Worm (Caenorhabditis elegans): ENCODE measurements around the gene Y111B2A.12.
A peak's percentile ranks its signal among the peaks of the same experiment; 100 is the strongest.

Y111B2A.12 gene

DNA sequence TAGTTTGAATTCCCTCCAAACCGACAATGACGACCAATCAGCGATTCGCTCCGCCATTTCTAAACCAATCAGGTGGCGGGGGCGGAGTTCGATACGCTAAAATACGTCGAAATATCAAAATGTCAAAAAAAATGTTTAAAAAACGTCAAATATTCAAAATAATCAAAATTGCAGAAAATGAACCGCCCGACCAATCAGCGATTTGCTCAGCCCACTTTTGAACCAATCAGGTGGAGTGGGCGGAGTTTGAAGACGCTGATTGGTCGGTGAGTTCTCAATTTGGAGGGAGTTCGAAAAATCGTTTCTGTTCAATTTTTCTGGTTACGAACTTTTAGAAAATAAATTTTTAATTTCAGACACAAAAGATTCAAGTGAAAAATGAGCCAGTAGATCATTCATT is 35.6 kb downstream of the Y111B2A.12 start:
- no peak for TF ChIP-seq ztf-1 (GFP tag; conservative IDR thresholded peaks at IDR 0.05)
- no peak for TF ChIP-seq nhr-23 (tag; optimal IDR thresholded peaks at IDR 0.05)
- no peak for TF ChIP-seq ztf-11 (tag; optimal IDR thresholded peaks at IDR 0.05)
- TF ChIP-seq unc-39 (tag; optimal IDR thresholded peaks at IDR 0.05) = no peak
- TF ChIP-seq lin-11 (tag; optimal IDR thresholded peaks at IDR 0.05) = no peak
- TF ChIP-seq lsy-2 (tag; optimal IDR thresholded peaks at IDR 0.05) = no peak
- no peak for TF ChIP-seq sma-3 (GFP tag; optimal IDR thresholded peaks at IDR 0.05)
- no peak for TF ChIP-seq snpc-4 (tag; optimal IDR thresholded peaks at IDR 0.05)

DNA sequence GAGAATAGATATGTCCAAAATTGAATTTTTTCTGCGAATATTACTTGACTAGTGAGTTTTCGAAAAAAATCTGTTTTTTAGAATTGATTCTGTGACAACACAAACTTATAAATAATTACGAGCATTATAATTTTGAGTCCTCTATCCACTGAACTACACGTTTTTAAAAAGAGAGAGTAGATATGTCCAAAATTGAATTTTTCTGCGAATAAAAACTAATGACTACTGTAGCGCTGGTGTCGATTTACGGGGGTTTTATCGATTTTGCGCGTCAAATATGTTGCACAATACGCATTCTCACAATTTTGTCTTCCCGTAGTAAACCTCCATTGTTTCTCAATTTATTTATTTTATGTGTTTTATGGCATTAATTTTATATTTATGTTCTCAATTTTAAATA is 42.9 kb downstream of the Y111B2A.12 start:
- TF ChIP-seq mab-5 (tag; optimal IDR thresholded peaks at IDR 0.05) (no peak), R02D3.7 (tag; optimal IDR thresholded peaks at IDR 0.05) (no peak), fos-1 (tag; optimal IDR thresholded peaks at IDR 0.05) (no peak), unc-39 (tag; optimal IDR thresholded peaks at IDR 0.05) (no peak), aly-2 (tag; optimal IDR thresholded peaks at IDR 0.05) (no peak), lin-39 (tag; optimal IDR thresholded peaks at IDR 0.05) (no peak), ceh-16 (tag; optimal IDR thresholded peaks at IDR 0.05) (no peak), elt-1 (tag; optimal IDR thresholded peaks at IDR 0.05) (no peak)

DNA sequence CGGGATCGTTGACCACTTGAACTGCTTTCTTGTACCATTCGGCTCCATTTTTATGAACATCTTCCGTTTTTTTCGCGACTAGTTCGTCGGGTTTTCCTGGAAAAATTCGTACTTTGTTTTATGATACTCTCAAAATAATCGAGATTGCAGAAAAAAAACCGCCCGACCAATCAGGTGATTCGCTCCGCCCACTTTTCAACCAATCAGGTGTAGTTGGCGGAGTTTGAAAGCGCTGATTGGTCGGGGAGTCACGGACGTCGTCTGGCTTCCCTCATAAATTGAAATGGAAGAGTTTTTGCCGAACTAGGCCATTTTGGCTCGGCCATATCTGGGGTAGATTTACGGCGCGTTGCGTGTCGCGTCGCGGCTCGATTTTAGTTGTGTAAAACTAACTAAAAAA is 43.5 kb downstream of the Y111B2A.12 start:
- TF ChIP-seq elt-3 (tag; optimal IDR thresholded peaks at IDR 0.05) = no peak

DNA sequence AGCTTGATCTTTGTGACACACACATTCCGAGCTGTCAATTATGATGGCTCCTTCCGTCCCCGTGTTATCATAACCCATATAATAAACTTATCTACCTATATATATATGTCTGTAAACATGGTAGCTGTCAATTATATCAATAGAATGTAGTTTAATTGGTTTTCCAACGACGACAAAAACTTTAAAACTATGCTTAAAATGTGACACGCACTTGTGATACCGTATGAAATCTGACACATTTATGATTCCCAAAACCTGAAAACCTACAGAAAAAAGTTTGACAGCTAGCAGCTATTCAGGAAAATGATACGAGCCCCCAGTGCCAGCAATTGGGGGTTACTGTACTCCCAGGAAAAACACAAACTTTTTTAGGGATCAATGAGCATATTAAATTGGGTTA is 49.6 kb downstream of the Y111B2A.12 start:
- no peak for TF ChIP-seq nhr-77 (tag; optimal IDR thresholded peaks at IDR 0.05)
- no peak for TF ChIP-seq C34F6.9 (tag; optimal IDR thresholded peaks at IDR 0.05)
- TF ChIP-seq unc-55 (GFP tag; optimal IDR thresholded peaks at IDR 0.05) = no peak
- no peak for TF ChIP-seq nhr-6 (tag; optimal IDR thresholded peaks at IDR 0.05)
- no peak for TF ChIP-seq mab-5 (tag; optimal IDR thresholded peaks at IDR 0.05)
- no peak for TF ChIP-seq skn-1 (tag; optimal IDR thresholded peaks at IDR 0.05)
- TF ChIP-seq ztf-1 (GFP tag; conservative IDR thresholded peaks at IDR 0.05) = no peak

DNA sequence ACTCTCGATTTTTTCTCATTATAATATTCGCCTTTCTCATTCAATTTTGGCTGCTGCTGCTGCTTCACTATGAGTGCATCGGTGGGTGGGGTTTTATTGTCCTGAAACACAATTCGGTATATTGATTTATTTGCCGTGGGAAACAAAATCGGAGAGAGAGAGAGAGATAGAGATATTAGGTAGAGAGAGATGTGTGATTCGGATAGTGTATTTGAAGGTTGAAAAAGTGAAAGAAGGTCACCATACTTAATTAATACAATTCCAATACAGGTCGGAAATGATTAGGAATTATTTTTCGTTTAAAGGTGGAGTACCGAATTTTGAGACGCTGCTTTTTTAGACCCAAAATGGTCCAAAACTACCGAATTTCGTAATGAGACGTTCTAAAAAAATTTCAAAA is 53.1 kb downstream of the Y111B2A.12 start, which contains the start of gene tpst-1:
tpst-1 (minus strand) TSS at position 101 of the 400 bp plus-strand sequence.
- TF ChIP-seq R02D3.7 (tag; optimal IDR thresholded peaks at IDR 0.05) (no peak), lin-13 (GFP tag; optimal IDR thresholded peaks at IDR 0.05) (no peak), mdl-1 (tag; optimal IDR thresholded peaks at IDR 0.05) (no peak), sem-4 (tag; optimal IDR thresholded peaks at IDR 0.05) (no peak), elt-1 (tag; optimal IDR thresholded peaks at IDR 0.05) (no peak), nhr-21 (tag; optimal IDR thresholded peaks at IDR 0.05) (no peak), alr-1 (tag; optimal IDR thresholded peaks at IDR 0.05) (no peak), nhr-11 (tag; optimal IDR thresholded peaks at IDR 0.05) (no peak), elt-3 (tag; optimal IDR thresholded peaks at IDR 0.05) (no peak), sma-3 (GFP tag; optimal IDR thresholded peaks at IDR 0.05) (no peak), ceh-82 (tag; optimal IDR thresholded peaks at IDR 0.05) (no peak), egl-27 (tag; optimal IDR thresholded peaks at IDR 0.05) (no peak), unc-39 (tag; optimal IDR thresholded peaks at IDR 0.05) (no peak), ceh-16 (tag; optimal IDR thresholded peaks at IDR 0.05) (no peak), lin-11 (tag; optimal IDR thresholded peaks at IDR 0.05) (no peak), Y55F3AM.14 (GFP tag; optimal IDR thresholded peaks at IDR 0.05) (no peak), ztf-4 (tag; optimal IDR thresholded peaks at IDR 0.05) (no peak)

DNA sequence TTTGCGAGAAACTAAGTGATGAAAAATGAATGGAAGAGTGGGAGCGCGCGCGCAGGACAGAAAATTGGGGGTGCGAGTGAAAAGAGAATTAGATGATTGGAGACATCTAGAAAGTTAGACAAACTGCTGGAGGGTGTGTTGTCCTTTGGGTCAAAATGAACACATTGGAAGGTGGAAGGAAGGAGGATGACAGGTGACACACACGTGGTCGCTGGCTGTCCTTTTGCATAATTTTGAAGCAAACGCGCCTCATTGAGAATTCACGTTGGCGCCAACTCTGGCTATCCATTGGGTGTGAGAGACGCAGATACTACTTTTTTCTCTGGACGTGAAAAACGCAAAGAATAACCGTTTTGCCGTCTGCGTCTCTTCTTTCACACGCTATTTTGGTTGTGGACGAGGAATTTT is 56.4 kb downstream of the Y111B2A.12 start:
- TF ChIP-seq C34F6.9 (tag; optimal IDR thresholded peaks at IDR 0.05) = peak; percentile 38
- peak; percentile 3 for TF ChIP-seq unc-55 (GFP tag; optimal IDR thresholded peaks at IDR 0.05)
- peak; percentile 3 for TF ChIP-seq fos-1 (tag; optimal IDR thresholded peaks at IDR 0.05)
- peak; percentile 24 for TF ChIP-seq nhr-21 (tag; optimal IDR thresholded peaks at IDR 0.05)
- peak in 1 of 2 experiments; percentile 7 for TF ChIP-seq lsy-2 (tag; optimal IDR thresholded peaks at IDR 0.05)
- TF ChIP-seq nhr-129 (tag; optimal IDR thresholded peaks at IDR 0.05) = peak; percentile 72
- TF ChIP-seq nhr-25 (tag; optimal IDR thresholded peaks at IDR 0.05) = peak; percentile 42

All from whole organism, L2 larva.